ENCODE assay signal across 5 fruit fly cellular contexts in the genomic region with DNA sequence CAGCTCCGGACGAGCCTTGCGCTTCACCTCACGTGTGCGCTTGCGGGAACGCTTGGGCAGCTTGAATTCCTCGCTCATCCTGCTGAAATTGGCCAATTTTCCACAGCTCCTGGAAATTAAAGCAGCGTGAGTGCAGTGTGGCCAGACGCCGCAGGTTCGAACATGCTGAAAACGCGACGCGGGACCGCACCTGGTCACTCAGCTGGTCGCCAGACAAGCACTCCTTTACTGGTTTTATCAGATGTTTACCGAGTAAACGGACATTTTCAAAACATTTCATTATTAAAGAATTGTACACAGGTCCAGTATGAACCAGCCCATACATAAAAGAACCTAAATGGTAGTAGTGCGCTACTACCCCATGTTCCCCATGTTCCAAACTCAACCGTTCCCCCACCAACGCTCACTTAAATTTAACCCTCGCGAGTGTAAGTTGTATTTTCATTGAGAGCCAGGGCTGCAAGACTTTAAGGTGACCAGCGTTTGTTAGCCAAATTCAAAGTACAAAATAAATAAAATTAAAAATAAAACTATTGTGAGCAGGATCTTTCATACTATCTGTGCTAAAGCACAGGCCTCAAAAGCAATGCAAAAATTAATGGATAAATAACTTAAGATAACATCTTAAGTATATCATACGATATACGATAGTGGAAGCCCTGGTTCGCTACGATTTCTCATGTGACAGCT.
TF ChIP-seq lines count a peak whose summit lies in the region.

JMJD6 (minus strand) TSS at position 154 of the 690 bp plus-strand sequence.
CG7071 (plus strand) TSS at position 403 of the 690 bp plus-strand sequence.
Muted (plus strand) TSS at position 403 of the 690 bp plus-strand sequence.

- TF ChIP-seq CTCF in whole organism, embryonic (GFP tag; optimal IDR thresholded peaks at IDR 0.05; lab: Kevin White, UChicago): peak; percentile 18

TF ChIP-seq in whole organism, adult, 20 proteins besides CTCF, POLR2A, EP300 and RAD21 (continues in another document):
- TF ChIP-seq CG11617 (GFP tag; optimal IDR thresholded peaks at IDR 0.05; lab: Kevin White, UChicago) (peak; percentile 91), CG1620 (GFP tag; optimal IDR thresholded peaks at IDR 0.05; lab: Kevin White, UChicago) (peak; percentile 96), bab1 (GFP tag; optimal IDR thresholded peaks at IDR 0.05; lab: Kevin White, UChicago) (peak; percentile 94), cic (GFP tag; optimal IDR thresholded peaks at IDR 0.05; lab: Kevin White, UChicago) (peak; percentile 80), pad (GFP tag; optimal IDR thresholded peaks at IDR 0.05; lab: Kevin White, UChicago) (peak; percentile 84), cnc (optimal IDR thresholded peaks at IDR 0.05; lab: Kevin White, UChicago) (no peak), Crg-1 (GFP tag; optimal IDR thresholded peaks at IDR 0.05; lab: Kevin White, UChicago) (peak; percentile 88), ovo (GFP tag; optimal IDR thresholded peaks at IDR 0.05; lab: Kevin White, UChicago) (peak; percentile 84), CG7101 (tag; optimal IDR thresholded peaks at IDR 0.05; lab: Kevin White, UChicago) (peak; percentile 95), kay (GFP tag; lab: Kevin White, UChicago; ENCODE audit: borderline replicate concordance) (no peak), CG33017 (tag; optimal IDR thresholded peaks at IDR 0.05; lab: Kevin White, UChicago) (peak; percentile 90), toe (GFP tag; optimal IDR thresholded peaks at IDR 0.05; lab: Kevin White, UChicago) (peak; percentile 96), tj (GFP tag; optimal IDR thresholded peaks at IDR 0.05; lab: Kevin White, UChicago) (peak; percentile 78), CG5204 (GFP tag; optimal IDR thresholded peaks at IDR 0.05; lab: Kevin White, UChicago) (no peak), CG14711 (tag; optimal IDR thresholded peaks at IDR 0.05; lab: Kevin White, UChicago) (peak; percentile 88), Clk (GFP tag; optimal IDR thresholded peaks at IDR 0.05; lab: Kevin White, UChicago) (peak; percentile 90)

TF ChIP-seq in whole organism, embryonic, 481 proteins besides CTCF, POLR2A, EP300 and RAD21 (continues in another document):
- TF ChIP-seq tna (GFP tag; IDR thresholded peaks at IDR 0.05; lab: Robert Waterston, UW; ENCODE audit: partially characterized antibody) (peak; percentile 42; the same call in 1 of the 2 replicates), sima (GFP tag; optimal IDR thresholded peaks at IDR 0.05; lab: Kevin White, UChicago) (peak; percentile 31), CG4730 (GFP tag; IDR thresholded peaks at IDR 0.05; lab: Robert Waterston, UW) (peak; percentile 87), vnd (GFP tag; IDR thresholded peaks at IDR 0.05; lab: Robert Waterston, UW; ENCODE audit: partially characterized antibody) (peak; percentile 77), gem (tag; optimal IDR thresholded peaks at IDR 0.05; lab: Kevin White, UChicago) (peak; percentile 95), CG12071 (GFP tag; optimal IDR thresholded peaks at IDR 0.05; lab: Kevin White, UChicago) (peak; percentile 67), Gug (GFP tag; IDR thresholded peaks at IDR 0.05; lab: Robert Waterston, UW) (peak; percentile 87), phol (tag; optimal IDR thresholded peaks at IDR 0.05; lab: Kevin White, UChicago) (peak; percentile 93), CG12942 (GFP tag; optimal IDR thresholded peaks at IDR 0.05; lab: Kevin White, UChicago) (peak; percentile 89), CG18262 (tag; optimal IDR thresholded peaks at IDR 0.05; lab: Kevin White, UChicago) (peak; percentile 76), CG43689 (GFP tag; IDR thresholded peaks at IDR 0.05; lab: Robert Waterston, UW) (no peak; the same call in 1 of the 2 replicates), CG1024 (GFP tag; IDR thresholded peaks at IDR 0.05; lab: Robert Waterston, UW) (peak; percentile 83), CG10209 (GFP tag; optimal IDR thresholded peaks at IDR 0.05; lab: Kevin White, UChicago) (peak; percentile 90), p53 (GFP tag; optimal IDR thresholded peaks at IDR 0.05; lab: Kevin White, UChicago) (peak; percentile 19), row (GFP tag; IDR thresholded peaks at IDR 0.05; lab: Robert Waterston, UW) (peak; percentile 98)

TF ChIP-seq in whole organism, prepupa, 60 proteins besides CTCF, POLR2A, EP300 and RAD21 (continues in another document):
- TF ChIP-seq dsx (GFP tag; optimal IDR thresholded peaks at IDR 0.05; lab: Kevin White, UChicago; ENCODE audit: poor library complexity, severe bottlenecking): peak; percentile 57
- TF ChIP-seq Smox (GFP tag; optimal IDR thresholded peaks at IDR 0.05; lab: Kevin White, UChicago): peak; percentile 89
- TF ChIP-seq CG8319 (GFP tag; optimal IDR thresholded peaks at IDR 0.05; lab: Kevin White, UChicago): peak; percentile 78
- TF ChIP-seq CG8119 (GFP tag; IDR thresholded peaks at IDR 0.05; lab: Robert Waterston, UW): peak; percentile 74; the same call in 2 of the 3 replicates
- peak; percentile 85 for TF ChIP-seq CG32006 (GFP tag; optimal IDR thresholded peaks at IDR 0.05; lab: Kevin White, UChicago)
- peak; percentile 54 for TF ChIP-seq CG16779 (tag; optimal IDR thresholded peaks at IDR 0.05; lab: Kevin White, UChicago)
- TF ChIP-seq acj6 (GFP tag; optimal IDR thresholded peaks at IDR 0.05; lab: Kevin White, UChicago): peak; percentile 87
- TF ChIP-seq Blimp-1 (GFP tag; optimal IDR thresholded peaks at IDR 0.05; lab: Kevin White, UChicago): peak; percentile 60
- peak; percentile 61 to 68 for TF ChIP-seq ss (GFP tag; optimal IDR thresholded peaks at IDR 0.05; lab: Kevin White, UChicago)
- TF ChIP-seq CG11762 (GFP tag; optimal IDR thresholded peaks at IDR 0.05; lab: Kevin White, UChicago; ENCODE audit: insufficient read depth): peak; percentile 58
- TF ChIP-seq eg (GFP tag; IDR thresholded peaks at IDR 0.05; lab: Robert Waterston, UW): peak; percentile 90
- TF ChIP-seq fkh (GFP tag; optimal IDR thresholded peaks at IDR 0.05; lab: Kevin White, UChicago): peak; percentile 84
- peak; percentile 74 for TF ChIP-seq CG6808 (GFP tag; optimal IDR thresholded peaks at IDR 0.05; lab: Kevin White, UChicago)
- peak; percentile 88 for TF ChIP-seq CG3919 (GFP tag; optimal IDR thresholded peaks at IDR 0.05; lab: Kevin White, UChicago)
- TF ChIP-seq Ets21C (GFP tag; optimal IDR thresholded peaks at IDR 0.05; lab: Kevin White, UChicago): peak; percentile 88
- peak; percentile 60 for TF ChIP-seq CG6854 (GFP tag; optimal IDR thresholded peaks at IDR 0.05; lab: Kevin White, UChicago)

TF ChIP-seq in whole organism, pupa, 21 proteins besides CTCF, POLR2A, EP300 and RAD21 (continues in another document):
- peak; percentile 81 for TF ChIP-seq CG15710 (tag; optimal IDR thresholded peaks at IDR 0.05; lab: Kevin White, UChicago)
- TF ChIP-seq CG32121 (GFP tag; IDR thresholded peaks at IDR 0.05; lab: Robert Waterston, UW): peak; percentile 85
- peak; percentile 36; the same call in 1 of the 2 replicates for TF ChIP-seq CG12605 (GFP tag; IDR thresholded peaks at IDR 0.05; lab: Robert Waterston, UW)
- TF ChIP-seq CG10348 (GFP tag; IDR thresholded peaks at IDR 0.05; lab: Robert Waterston, UW): no peak; the same call in 1 of the 2 replicates
- peak; percentile 77 for TF ChIP-seq CG8301 (tag; optimal IDR thresholded peaks at IDR 0.05; lab: Kevin White, UChicago)
- TF ChIP-seq CG13204 (GFP tag; optimal IDR thresholded peaks at IDR 0.05; lab: Kevin White, UChicago): no peak
- peak; percentile 74 for TF ChIP-seq Pif1B (GFP tag; optimal IDR thresholded peaks at IDR 0.05; lab: Kevin White, UChicago)
- peak; percentile 87; the same call in 2 of the 3 replicates for TF ChIP-seq fd96Ca (GFP tag; IDR thresholded peaks at IDR 0.05; lab: Robert Waterston, UW)
- peak; percentile 83 for TF ChIP-seq CG14655 (GFP tag; optimal IDR thresholded peaks at IDR 0.05; lab: Kevin White, UChicago)
- TF ChIP-seq Snoo (tag; optimal IDR thresholded peaks at IDR 0.05; lab: Kevin White, UChicago): peak; percentile 73
- TF ChIP-seq CG8159 (tag; optimal IDR thresholded peaks at IDR 0.05; lab: Kevin White, UChicago): peak; percentile 78
- peak; percentile 85 for TF ChIP-seq Ets98B (GFP tag; IDR thresholded peaks at IDR 0.05; lab: Robert Waterston, UW)
- TF ChIP-seq CG4496 (GFP tag; IDR thresholded peaks at IDR 0.05; lab: Robert Waterston, UW): peak; percentile 94
- TF ChIP-seq Pif1A (GFP tag; optimal IDR thresholded peaks at IDR 0.05; lab: Kevin White, UChicago): peak; percentile 87
- peak; percentile 82 for TF ChIP-seq rn (GFP tag; IDR thresholded peaks at IDR 0.05; lab: Robert Waterston, UW)
- peak; percentile 65 for TF ChIP-seq CG34367 (tag; optimal IDR thresholded peaks at IDR 0.05; lab: Kevin White, UChicago)
- TF ChIP-seq CG17806 (tag; optimal IDR thresholded peaks at IDR 0.05; lab: Kevin White, UChicago): peak; percentile 83
- peak; percentile 43 for TF ChIP-seq gl (tag; optimal IDR thresholded peaks at IDR 0.05; lab: Kevin White, UChicago)

TF ChIP-seq in whole organism, wandering third instar larva, 38 proteins besides CTCF, POLR2A, EP300 and RAD21 (continues in another document):
- TF ChIP-seq Jra (GFP tag; optimal IDR thresholded peaks at IDR 0.05; lab: Kevin White, UChicago) (peak; percentile 91), OdsH (GFP tag; optimal IDR thresholded peaks at IDR 0.05; lab: Kevin White, UChicago) (peak; percentile 91), sv (GFP tag; optimal IDR thresholded peaks at IDR 0.05; lab: Kevin White, UChicago) (peak; percentile 91), CrebA (GFP tag; optimal IDR thresholded peaks at IDR 0.05; lab: Kevin White, UChicago; ENCODE audit: borderline replicate concordance) (no peak), lola (GFP tag; optimal IDR thresholded peaks at IDR 0.05; lab: Kevin White, UChicago) (no peak), Vsx2 (GFP tag; optimal IDR thresholded peaks at IDR 0.05; lab: Kevin White, UChicago; ENCODE audit: partially characterized antibody) (no peak), Mio (GFP tag; optimal IDR thresholded peaks at IDR 0.05; lab: Kevin White, UChicago) (peak; percentile 18), fru (GFP tag; optimal IDR thresholded peaks at IDR 0.05; lab: Kevin White, UChicago) (peak; percentile 91), Myc (optimal IDR thresholded peaks at IDR 0.05; lab: Kevin White, UChicago) (peak; percentile 55), HLH106 (tag; optimal IDR thresholded peaks at IDR 0.05; lab: Kevin White, UChicago) (peak; percentile 87), pan (optimal IDR thresholded peaks at IDR 0.05; lab: Kevin White, UChicago) (no peak), N (GFP tag; optimal IDR thresholded peaks at IDR 0.05; lab: Kevin White, UChicago) (no peak), psq (GFP tag; optimal IDR thresholded peaks at IDR 0.05; lab: Kevin White, UChicago) (peak; percentile 84), dmrt93B (GFP tag; optimal IDR thresholded peaks at IDR 0.05; lab: Kevin White, UChicago) (peak; percentile 77), Rel (GFP tag; optimal IDR thresholded peaks at IDR 0.05; lab: Kevin White, UChicago) (no peak), Rel (tag; optimal IDR thresholded peaks at IDR 0.05; lab: Kevin White, UChicago) (peak; percentile 58), usp (GFP tag; optimal IDR thresholded peaks at IDR 0.05; lab: Kevin White, UChicago) (no peak), Hr83 (GFP tag; optimal IDR thresholded peaks at IDR 0.05; lab: Kevin White, UChicago; ENCODE audit: poor library complexity, severe bottlenecking) (peak; percentile 68), woc (GFP tag; optimal IDR thresholded peaks at IDR 0.05; lab: Kevin White, UChicago) (peak; percentile 75), Hnf4 (GFP tag; optimal IDR thresholded peaks at IDR 0.05; lab: Kevin White, UChicago) (peak; percentile 95)
